Worm (Caenorhabditis elegans) whole organism, young adult: ENCODE data around the gene srg-20.

ENCODE experiments used
- F10E7.11 ChIP-seq: sonication (generic microtip); optimal IDR thresholded peaks from 2 replicates; lab custom pipeline; 2017; ENCODE audit warnings: mild to moderate bottlenecking, missing genetic modification characterization, moderate library complexity, missing compliant biosample characterization
- F22D6.2 ChIP-seq: sonication (generic microtip); optimal IDR thresholded peaks from 2 replicates; lab custom pipeline; 2016; ENCODE audit warnings: mild to moderate bottlenecking, missing genetic modification characterization, missing compliant biosample characterization
- F23B12.7 ChIP-seq: sonication (generic microtip); optimal IDR thresholded peaks from 2 replicates; lab custom pipeline; 2017; ENCODE audit warnings: missing genetic modification characterization, mild to moderate bottlenecking, missing compliant biosample characterization, antibody characterized with exemption, moderate library complexity; ENCODE audit not compliant: insufficient read depth
- F49E8.2 ChIP-seq: sonication (generic microtip); optimal IDR thresholded peaks from 3 replicates; lab custom pipeline; 2017; ENCODE audit warnings: missing genetic modification characterization, mild to moderate bottlenecking, missing compliant biosample characterization, antibody characterized with exemption, moderate library complexity; ENCODE audit not compliant: insufficient read depth
- Y53F4B.3 ChIP-seq: fragments of 200-800 bp; sonication (Bioruptor generic); IDR thresholded peaks from 2 replicates; pipeline ENCODE4 v1.3.6; 2022; ENCODE audit warnings: missing genetic modification reagents, missing genetic modification characterization, missing compliant biosample characterization
- Y79H2A.3 ChIP-seq: fragments of 200-800 bp; sonication (Bioruptor generic); conservative IDR thresholded peaks from 2 replicates; pipeline ENCODE4 v1.3.6; 2022; ENCODE audit warnings: missing genetic modification reagents, missing genetic modification characterization, missing compliant biosample characterization
- Y95B8A.8 ChIP-seq: fragments of 200-800 bp; sonication (Bioruptor generic); IDR thresholded peaks from 2 replicates; pipeline ENCODE4 v1.3.6; 2022; ENCODE audit warnings: missing genetic modification reagents, missing genetic modification characterization, missing compliant biosample characterization
- ZK185.1 ChIP-seq: sonication (generic microtip); optimal IDR thresholded peaks from 2 replicates; lab custom pipeline; 2016; ENCODE audit warnings: mild to moderate bottlenecking, missing genetic modification characterization, missing compliant biosample characterization; ENCODE audit not compliant: poor library complexity, severe bottlenecking
- aptf-2 ChIP-seq: fragments of 200-800 bp; sonication (Bioruptor generic); conservative IDR thresholded peaks from 2 replicates; pipeline ENCODE4 v1.3.6; 2022; ENCODE audit warnings: missing genetic modification reagents, missing genetic modification characterization, missing compliant biosample characterization
- attf-5 ChIP-seq: fragments of 200-800 bp; sonication (Bioruptor generic); optimal IDR thresholded peaks from 2 replicates; lab custom pipeline; 2018; ENCODE audit warnings: mild to moderate bottlenecking, missing genetic modification characterization, missing compliant biosample characterization
- ccch-3 ChIP-seq: fragments of 200-800 bp; sonication (Bioruptor generic); optimal IDR thresholded peaks from 2 replicates; lab custom pipeline; 2018; ENCODE audit warnings: mild to moderate bottlenecking, missing genetic modification characterization, missing compliant biosample characterization
- ceh-58 ChIP-seq: fragments of 200-800 bp; sonication (Bioruptor generic); IDR thresholded peaks from 2 replicates; pipeline ENCODE4 v1.3.6; 2022; ENCODE audit warnings: missing genetic modification characterization, missing compliant biosample characterization
- ceh-91 ChIP-seq: fragments of 200-800 bp; sonication (Bioruptor generic); IDR thresholded peaks from 2 replicates; pipeline ENCODE4 v1.3.6; 2022; ENCODE audit warnings: missing genetic modification reagents, missing genetic modification characterization, missing compliant biosample characterization
- chd-7 ChIP-seq: sonication (generic microtip); optimal IDR thresholded peaks from 2 replicates; lab custom pipeline; 2016; ENCODE audit warnings: mild to moderate bottlenecking, missing genetic modification characterization, moderate library complexity, missing compliant biosample characterization
- dox-1 ChIP-seq: fragments of 200-800 bp; sonication (Bioruptor generic); IDR thresholded peaks from 2 replicates; pipeline ENCODE4 v1.3.6; 2022; ENCODE audit warnings: missing genetic modification reagents, missing genetic modification characterization, missing compliant biosample characterization
- efl-1 ChIP-seq: fragments of 150-350 bp; optimal IDR thresholded peaks from 2 replicates; lab custom pipeline; 2014; ENCODE audit warnings: missing biosample characterization, missing genetic modification reagents, missing genetic modification characterization
- egl-44 ChIP-seq: fragments of 200-800 bp; sonication (Bioruptor generic); IDR thresholded peaks from 2 replicates; pipeline ENCODE4 v1.3.6; 2022; ENCODE audit warnings: missing genetic modification reagents, missing genetic modification characterization, missing compliant biosample characterization
- ekl-4 ChIP-seq: fragments of 200-800 bp; sonication (Bioruptor generic); IDR thresholded peaks from 2 replicates; pipeline ENCODE4 v1.3.6; 2022; ENCODE audit warnings: missing genetic modification reagents, missing genetic modification characterization, missing compliant biosample characterization
- him-1 ChIP-seq: sonication (generic microtip); optimal IDR thresholded peaks from 2 replicates; lab custom pipeline; 2016; ENCODE audit warnings: missing genotype, missing genetic modification reagents, missing genetic modification characterization, missing compliant biosample characterization
- lin-26 ChIP-seq: fragments of 200-800 bp; sonication (Bioruptor generic); IDR thresholded peaks from 2 replicates; pipeline ENCODE4 v1.3.6; 2022; ENCODE audit warnings: missing genetic modification reagents, missing genetic modification characterization, missing compliant biosample characterization
- lin-40 ChIP-seq: sonication (generic microtip); optimal IDR thresholded peaks from 2 replicates; lab custom pipeline; 2016; ENCODE audit warnings: missing genetic modification characterization, mild to moderate bottlenecking, missing compliant biosample characterization, missing genotype, missing genetic modification reagents
- lin-54 ChIP-seq: fragments of 200-800 bp; sonication (Bioruptor generic); optimal IDR thresholded peaks from 2 replicates; lab custom pipeline; 2018; ENCODE audit warnings: mild to moderate bottlenecking, missing genetic modification characterization, missing compliant biosample characterization
- lir-1 ChIP-seq: fragments of 200-800 bp; sonication (Bioruptor generic); conservative IDR thresholded peaks from 2 replicates; pipeline ENCODE4 v1.3.6; 2022; ENCODE audit warnings: missing genetic modification reagents, missing genetic modification characterization, missing compliant biosample characterization
- lsy-27 ChIP-seq: sonication (generic microtip); optimal IDR thresholded peaks from 2 replicates; lab custom pipeline; 2017; ENCODE audit warnings: missing genetic modification characterization, mild to moderate bottlenecking, missing compliant biosample characterization, antibody characterized with exemption, missing genotype, borderline replicate concordance; ENCODE audit not compliant: insufficient read depth
- madf-3 ChIP-seq: fragments of 200-800 bp; sonication (Bioruptor generic); IDR thresholded peaks from 2 replicates; pipeline ENCODE4 v1.3.6; 2022; ENCODE audit warnings: missing genetic modification reagents, missing genetic modification characterization, missing compliant biosample characterization
- nhr-27 ChIP-seq: fragments of 200-800 bp; sonication (Bioruptor generic); optimal IDR thresholded peaks from 2 replicates; lab custom pipeline; 2018; ENCODE audit warnings: mild to moderate bottlenecking, missing genetic modification characterization, moderate library complexity, missing compliant biosample characterization
- nhr-80 ChIP-seq: sonication (generic microtip); optimal IDR thresholded peaks from 2 replicates; lab custom pipeline; 2016; ENCODE audit warnings: missing genetic modification characterization, missing compliant biosample characterization
- pha-4 ChIP-seq: fragments of 150-350 bp; sonication (generic microtip); optimal IDR thresholded peaks from 2 replicates; lab custom pipeline; 2014; ENCODE audit warnings: missing biosample characterization, missing genetic modification reagents, missing genetic modification characterization
- snpc-1.3 ChIP-seq: sonication (generic microtip); optimal IDR thresholded peaks from 2 replicates; lab custom pipeline; 2017; ENCODE audit warnings: missing genetic modification characterization, mild to moderate bottlenecking, missing compliant biosample characterization, antibody characterized with exemption, moderate library complexity, missing genotype, missing genetic modification reagents; ENCODE audit not compliant: insufficient read depth
- sptf-2 ChIP-seq: fragments of 200-800 bp; sonication (Bioruptor generic); optimal IDR thresholded peaks from 2 replicates; lab custom pipeline; 2018; ENCODE audit warnings: mild to moderate bottlenecking, missing genetic modification characterization, missing compliant biosample characterization
- tlf-1 ChIP-seq: fragments of 200-800 bp; sonication (Bioruptor generic); optimal IDR thresholded peaks from 2 replicates; lab custom pipeline; 2018; ENCODE audit warnings: mild to moderate bottlenecking, missing genetic modification characterization, missing compliant biosample characterization
- unc-62 ChIP-seq: fragments of 150-350 bp; optimal IDR thresholded peaks from 2 replicates; lab custom pipeline; 2014; ENCODE audit warnings: missing biosample characterization, missing genetic modification reagents, missing genetic modification characterization
- zfh-2 ChIP-seq: fragments of 200-800 bp; sonication (Bioruptor generic); conservative IDR thresholded peaks from 2 replicates; pipeline ENCODE4 v1.3.6; 2022; ENCODE audit warnings: missing genetic modification reagents, missing genetic modification characterization, missing compliant biosample characterization

The srg-20 gene

DNA sequence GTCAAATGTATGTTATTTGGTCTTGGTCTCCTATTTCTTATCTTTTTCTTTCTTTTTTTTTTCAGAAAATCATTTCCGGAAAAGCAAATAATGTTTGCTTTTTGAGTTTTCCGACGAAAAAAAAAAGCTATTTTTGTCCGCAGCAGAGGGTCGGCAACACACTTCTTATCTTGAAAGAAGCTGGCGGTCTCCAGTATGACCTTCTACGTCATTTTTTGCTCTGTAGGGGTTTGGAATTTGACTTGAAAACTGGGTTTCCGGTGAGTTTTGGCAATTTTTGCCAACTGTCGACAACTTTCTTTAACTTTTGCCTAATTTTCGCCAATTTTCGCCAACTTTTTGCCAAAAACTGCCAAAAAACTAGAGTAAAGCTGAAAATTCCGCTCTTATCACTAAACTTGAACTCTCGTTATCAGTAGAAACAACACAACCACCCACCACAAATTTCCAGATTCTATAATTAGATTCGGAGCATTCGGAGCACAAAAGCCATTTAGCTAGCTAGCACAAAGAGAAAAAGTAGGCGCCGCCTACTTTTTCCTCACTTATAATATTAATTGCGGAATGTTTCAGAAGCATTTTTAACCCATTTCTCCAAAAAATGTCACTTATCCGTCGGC lies 33.9 kb downstream of the srg-20 start, which contains the start of gene nhx-6:
TSS of gene nhx-6 (plus strand) at position 570 of the 620 bp plus-strand sequence.
- TF ChIP-seq madf-3 (GFP tag; lab: Robert Waterston, UW): no peak
- TF ChIP-seq nhr-80: peak; percentile 47
- 0 out of 2 replicates have a peak, but pooled peaks have one; percentile 17 for TF ChIP-seq dox-1 (GFP tag; lab: Robert Waterston, UW)
- no peak for TF ChIP-seq lsy-27 (tag; lab: Kevin White, UChicago)
- TF ChIP-seq sptf-2 (GFP tag; lab: Kevin White, UChicago): no peak
- TF ChIP-seq attf-5: no peak
- TF ChIP-seq snpc-1.3 (tag; lab: Kevin White, UChicago): no peak
- TF ChIP-seq Y79H2A.3 (GFP tag; lab: Robert Waterston, UW): no peak
- no peak for TF ChIP-seq chd-7 (tag; lab: Kevin White, UChicago)
- TF ChIP-seq ekl-4 (GFP tag; lab: Robert Waterston, UW): no peak
- no peak for TF ChIP-seq Y95B8A.8 (GFP tag; lab: Robert Waterston, UW)

DNA sequence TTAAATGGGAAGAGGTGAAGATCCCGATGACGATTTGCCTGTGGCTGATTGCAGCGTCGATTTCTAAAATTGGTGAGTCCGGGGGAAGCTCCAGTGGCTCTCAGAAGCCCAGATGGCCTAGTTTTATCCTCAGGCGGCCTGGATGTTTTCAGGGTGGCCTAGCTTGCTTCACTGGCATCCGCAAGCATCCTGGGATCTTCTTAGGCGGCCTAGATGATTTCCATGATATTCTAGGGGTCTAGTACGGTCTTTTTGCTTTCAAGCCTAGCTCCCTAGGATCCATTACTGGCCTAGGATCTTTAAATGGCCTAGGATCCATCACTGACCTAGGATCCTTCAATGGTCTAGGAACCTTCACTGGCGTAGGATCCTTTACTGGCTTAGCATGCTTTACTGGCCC lies 34.5 kb downstream of the srg-20 start:
- no peak for TF ChIP-seq egl-44
- TF ChIP-seq zfh-2: 0 out of 2 replicates have a peak, but pooled peaks have one; percentile 33
- TF ChIP-seq, all 124 proteins: peak for 1

DNA sequence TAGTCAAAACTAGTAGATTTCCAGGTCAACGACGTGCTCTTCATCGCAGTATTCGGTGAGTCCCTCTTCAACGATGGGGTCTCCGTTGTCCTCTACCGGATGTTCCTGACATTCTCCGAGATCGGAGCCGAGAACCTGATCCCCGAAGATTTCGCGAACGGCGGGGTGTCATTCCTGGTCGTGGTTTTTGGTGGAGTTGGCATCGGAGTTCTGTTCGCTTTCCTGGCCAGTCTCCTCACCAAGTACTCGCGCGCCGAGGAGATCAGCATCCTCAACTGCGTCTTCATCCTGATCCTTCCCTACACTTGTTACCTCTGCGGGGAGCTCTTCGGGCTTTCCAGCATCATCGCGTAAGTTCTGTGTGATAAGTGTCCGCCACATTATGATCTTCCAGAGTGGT lies 36.2 kb downstream of the srg-20 start:
- no peak for TF ChIP-seq F23B12.7 (tag; lab: Kevin White, UChicago)
- TF ChIP-seq zfh-2: peak; percentile 29; the same call in 1 of the 2 replicates
- no peak for TF ChIP-seq snpc-1.3 (tag; lab: Kevin White, UChicago)
- no peak for TF ChIP-seq pha-4 (tag; lab: Kevin White, UChicago)

DNA sequence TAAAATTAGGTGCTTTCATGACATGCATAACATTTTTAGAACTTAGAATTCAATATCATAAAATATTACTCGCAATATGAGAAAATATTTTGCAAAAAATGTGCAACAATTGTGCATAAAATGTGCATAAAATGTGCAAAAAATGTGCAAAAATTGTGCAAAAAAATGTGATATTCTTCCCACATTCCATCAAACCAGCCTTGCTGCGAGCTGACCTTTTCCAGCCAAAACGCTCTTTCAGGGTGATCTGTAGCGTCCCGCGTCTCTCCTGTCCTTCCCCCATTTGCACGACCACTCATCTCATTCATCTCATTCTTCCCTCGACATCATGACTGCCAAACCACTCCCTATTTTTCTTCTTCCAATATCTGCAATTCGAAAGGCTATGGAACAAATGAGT lies 39.6 kb downstream of the srg-20 start, which contains the start of gene fbxb-17:
TSS of gene fbxb-17 (plus strand) at position 301 of the 400 bp plus-strand sequence.
- TF ChIP-seq Y53F4B.3 (GFP tag; lab: Robert Waterston, UW) (no peak), aptf-2 (GFP tag; lab: Robert Waterston, UW) (no peak), him-1 (tag; lab: Kevin White, UChicago) (no peak), efl-1 (GFP tag; lab: Kevin White, UChicago) (no peak), lir-1 (GFP tag; lab: Robert Waterston, UW) (no peak), F22D6.2 (tag; lab: Kevin White, UChicago) (no peak), F10E7.11 (tag; lab: Kevin White, UChicago) (no peak), ceh-58 (GFP tag; lab: Robert Waterston, UW) (no peak), ekl-4 (GFP tag; lab: Robert Waterston, UW) (no peak), lsy-27 (tag; lab: Kevin White, UChicago) (no peak), ZK185.1 (no peak)

DNA sequence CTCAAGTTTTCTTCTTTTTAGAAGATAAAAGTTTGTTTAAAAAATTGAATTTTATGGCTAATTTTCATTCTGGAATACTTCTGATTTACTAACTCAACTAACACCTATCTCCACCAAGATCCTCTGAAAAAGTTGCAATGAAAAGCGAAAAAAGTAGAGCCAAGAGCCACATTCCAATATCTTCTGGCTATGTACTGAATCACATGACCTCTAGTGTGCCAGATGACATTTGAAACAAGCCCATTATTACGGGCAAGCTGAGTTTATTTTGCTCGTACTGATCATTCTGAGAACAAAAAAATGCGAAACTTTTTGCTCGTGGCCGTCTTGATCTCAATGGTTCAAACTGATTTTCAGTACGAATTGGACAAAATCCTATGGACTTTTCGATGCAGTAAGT lies 42.6 kb downstream of the srg-20 start, which contains the start of gene irld-36:
TSS of gene irld-36 (plus strand) at position 301 of the 400 bp plus-strand sequence.
- TF ChIP-seq unc-62 (GFP tag; lab: Kevin White, UChicago) (no peak), ceh-91 (no peak), ccch-3 (GFP tag; lab: Kevin White, UChicago) (no peak), nhr-27 (tag; lab: Kevin White, UChicago) (no peak), lin-26 (GFP tag; lab: Robert Waterston, UW) (no peak), F49E8.2 (tag; lab: Kevin White, UChicago) (no peak), Y79H2A.3 (GFP tag; lab: Robert Waterston, UW) (no peak), tlf-1 (GFP tag; lab: Kevin White, UChicago) (no peak), lin-40 (tag; lab: Kevin White, UChicago) (no peak), ekl-4 (GFP tag; lab: Robert Waterston, UW) (no peak), lin-54 (no peak)
